Fruit fly (Drosophila melanogaster) whole organism, embryonic: ENCODE results near the gene cyr.

Source experiments
- Blimp-1 ChIP-seq: fragments of 200-800 bp; sonication (Bioruptor generic); optimal IDR thresholded peaks from 3 replicates; lab custom pipeline; 2018; ENCODE audit warnings: missing biosample characterization, missing genetic modification characterization, mild to moderate bottlenecking, moderate library complexity, missing genetic modification reagents
- CG10565 ChIP-seq: fragments of 200-800 bp; sonication (Bioruptor generic); optimal IDR thresholded peaks from 3 replicates; lab custom pipeline; 2016; ENCODE audit warnings: missing biosample characterization, mild to moderate bottlenecking, missing genetic modification characterization
- CG11247 ChIP-seq: fragments of 200-800 bp; sonication (Bioruptor generic); IDR thresholded peaks from 2 replicates; pipeline ENCODE4 v1.3.6; 2022; ENCODE audit warnings: missing biosample characterization, missing genetic modification characterization
- CG11504 ChIP-seq: fragments of 200-800 bp; sonication (Bioruptor generic); optimal IDR thresholded peaks from 3 replicates; lab custom pipeline; 2019; ENCODE audit warnings: missing biosample characterization, mild to moderate bottlenecking, missing genetic modification characterization, moderate library complexity
- CG12071 ChIP-seq: fragments of 200-800 bp; sonication (Bioruptor generic); optimal IDR thresholded peaks from 3 replicates; lab custom pipeline; 2018; ENCODE audit warnings: missing biosample characterization, mild to moderate bottlenecking, missing genetic modification characterization
- CG12391 ChIP-seq: fragments of 200-800 bp; sonication (Bioruptor generic); optimal IDR thresholded peaks from 3 replicates; lab custom pipeline; 2018; ENCODE audit warnings: missing biosample characterization, mild to moderate bottlenecking, missing genetic modification characterization, moderate library complexity
- CG13424 ChIP-seq: fragments of 200-800 bp; sonication (Bioruptor generic); optimal IDR thresholded peaks from 2 replicates; lab custom pipeline; 2019; ENCODE audit warnings: missing biosample characterization, mild to moderate bottlenecking, missing genetic modification characterization, moderate library complexity
- CG15073 ChIP-seq: fragments of 200-800 bp; sonication (Bioruptor generic); optimal IDR thresholded peaks from 2 replicates; lab custom pipeline; 2016; ENCODE audit warnings: missing biosample characterization, missing genetic modification characterization
- CG16815 ChIP-seq: fragments of 200-800 bp; sonication (Bioruptor generic); optimal IDR thresholded peaks from 3 replicates; lab custom pipeline; 2017; ENCODE audit warnings: missing biosample characterization, mild to moderate bottlenecking, missing genetic modification characterization
- CG16863 ChIP-seq: fragments of 200-800 bp; sonication (Bioruptor generic); optimal IDR thresholded peaks from 3 replicates; lab custom pipeline; 2016; ENCODE audit warnings: missing biosample characterization, missing genetic modification characterization
- CG18011 ChIP-seq: fragments of 200-800 bp; sonication (Bioruptor generic); optimal IDR thresholded peaks from 2 replicates; lab custom pipeline; 2017; ENCODE audit warnings: missing biosample characterization, missing genetic modification characterization, mild to moderate bottlenecking, moderate library complexity, missing genotype
- CG18476 ChIP-seq: fragments of 200-800 bp; sonication (Bioruptor generic); optimal IDR thresholded peaks from 2 replicates; lab custom pipeline; 2016; ENCODE audit warnings: missing biosample characterization, mild to moderate bottlenecking, missing genetic modification characterization
- CG3281 ChIP-seq: fragments of 200-800 bp; sonication (Bioruptor generic); optimal IDR thresholded peaks from 3 replicates; lab custom pipeline; 2017; ENCODE audit warnings: missing biosample characterization, mild to moderate bottlenecking, missing genetic modification characterization
- CG34422 ChIP-seq: fragments of 200-800 bp; sonication (Bioruptor generic); IDR thresholded peaks from 3 replicates; pipeline ENCODE4 v1.3.6; 2022; ENCODE audit warnings: missing biosample characterization, missing genetic modification characterization
- CG3726 ChIP-seq: fragments of 200-800 bp; sonication (Bioruptor generic); IDR thresholded peaks from 3 replicates; pipeline ENCODE4, ENCODE4 v1.3.6; 2022; ENCODE audit warnings: missing biosample characterization, missing genetic modification characterization
- CG6765 ChIP-seq: fragments of 200-800 bp; sonication (Bioruptor generic); optimal IDR thresholded peaks from 3 replicates; lab custom pipeline; 2017; ENCODE audit warnings: missing biosample characterization, mild to moderate bottlenecking, missing genetic modification characterization
- CG7271 ChIP-seq: fragments of 200-800 bp; sonication (Bioruptor generic); optimal IDR thresholded peaks from 2 replicates; lab custom pipeline; 2018; ENCODE audit warnings: missing biosample characterization, mild to moderate bottlenecking, missing genetic modification characterization, moderate library complexity
- CG7745 ChIP-seq: fragments of 200-800 bp; sonication (Bioruptor generic); optimal IDR thresholded peaks from 2 replicates; lab custom pipeline; 2018; ENCODE audit warnings: missing biosample characterization, mild to moderate bottlenecking, missing genetic modification characterization, moderate library complexity
- CG8290 ChIP-seq, 3 experiments: fragments of 200-800 bp; sonication (Bioruptor generic); optimal IDR thresholded peaks; 2 replicates each; lab custom pipeline; 2016 to 2019; ENCODE audit warnings: missing biosample characterization in 3 of 3, missing genetic modification characterization in 3 of 3, mild to moderate bottlenecking in 2 of 3, moderate library complexity in 1 of 3
- CG8765 ChIP-seq: fragments of 200-800 bp; sonication (Bioruptor generic); IDR thresholded peaks from 2 replicates; pipeline ENCODE4 v1.3.6; 2022; ENCODE audit warnings: missing biosample characterization, missing genetic modification characterization
- CG9437 ChIP-seq: fragments of 200-800 bp; sonication (Bioruptor generic); optimal IDR thresholded peaks from 2 replicates; lab custom pipeline; 2018; ENCODE audit warnings: missing biosample characterization, mild to moderate bottlenecking, missing genetic modification characterization
- Dp ChIP-seq: fragments of 200-800 bp; sonication (Bioruptor generic); optimal IDR thresholded peaks from 2 replicates; lab custom pipeline; 2018; ENCODE audit warnings: missing biosample characterization, mild to moderate bottlenecking, missing genetic modification characterization, moderate library complexity
- HLH4C ChIP-seq: fragments of 200-800 bp; sonication (Bioruptor generic); IDR thresholded peaks from 3 replicates; pipeline ENCODE4 v1.3.6; 2022; ENCODE audit warnings: missing biosample characterization, missing genetic modification characterization; ENCODE audit not compliant: partially characterized antibody
- HLHmδ ChIP-seq: fragments of 200-800 bp; sonication (Bioruptor generic); optimal IDR thresholded peaks from 2 replicates; lab custom pipeline; 2018; ENCODE audit warnings: missing biosample characterization, mild to moderate bottlenecking, missing genetic modification characterization, moderate library complexity
- Hmx ChIP-seq: fragments of 200-800 bp; sonication (Bioruptor generic); optimal IDR thresholded peaks from 2 replicates; lab custom pipeline; 2016; ENCODE audit warnings: missing biosample characterization, missing genetic modification characterization
- Lpt ChIP-seq: fragments of >200 bp; optimal IDR thresholded peaks from 2 replicates; lab custom pipeline; 2018; ENCODE audit warnings: missing biosample characterization, missing genetic modification characterization
- MBD-R2 ChIP-seq: fragments of 200-800 bp; sonication (Bioruptor generic); IDR thresholded peaks from 2 replicates; pipeline ENCODE4 v1.3.6; 2022; ENCODE audit warnings: missing biosample characterization, missing genetic modification characterization
- Ptx1 ChIP-seq: fragments of 200-800 bp; sonication (Bioruptor generic); IDR thresholded peaks from 2 replicates; pipeline ENCODE4 v1.3.6; 2022; ENCODE audit warnings: missing biosample characterization, missing genetic modification characterization
- Sox100B ChIP-seq: fragments of 200-800 bp; sonication (Bioruptor generic); optimal IDR thresholded peaks from 3 replicates; lab custom pipeline; 2018; ENCODE audit warnings: missing biosample characterization, mild to moderate bottlenecking, missing genetic modification characterization
- abd-A ChIP-seq: fragments of 200-800 bp; sonication (Bioruptor generic); optimal IDR thresholded peaks from 3 replicates; lab custom pipeline; 2019; ENCODE audit warnings: missing biosample characterization, mild to moderate bottlenecking, missing genetic modification characterization, moderate library complexity
- amos ChIP-seq: fragments of 200-800 bp; sonication (Bioruptor generic); IDR thresholded peaks from 2 replicates; pipeline ENCODE4 v1.3.6; 2022; ENCODE audit warnings: missing biosample characterization, missing genetic modification characterization; ENCODE audit not compliant: partially characterized antibody
- cg ChIP-seq: fragments of 200-800 bp; sonication (Bioruptor generic); optimal IDR thresholded peaks from 3 replicates; lab custom pipeline; 2019; ENCODE audit warnings: missing biosample characterization, mild to moderate bottlenecking, missing genetic modification characterization, moderate library complexity
- crc ChIP-seq: fragments of 200-800 bp; sonication (Bioruptor generic); optimal IDR thresholded peaks from 2 replicates; lab custom pipeline; 2016; ENCODE audit warnings: missing biosample characterization, missing genetic modification characterization
- da ChIP-seq: fragments of 200-800 bp; sonication (Bioruptor generic); optimal IDR thresholded peaks from 2 replicates; lab custom pipeline; 2016; ENCODE audit warnings: missing biosample characterization, missing genetic modification characterization
- dm ChIP-seq: fragments of 200-800 bp; sonication (Bioruptor generic); optimal IDR thresholded peaks from 3 replicates; lab custom pipeline; 2016; ENCODE audit warnings: missing biosample characterization, missing genetic modification characterization
- ems ChIP-seq: fragments of 200-800 bp; sonication (Bioruptor generic); optimal IDR thresholded peaks from 3 replicates; lab custom pipeline; 2016; ENCODE audit warnings: missing biosample characterization, missing genetic modification characterization
- esg ChIP-seq: fragments of 200-800 bp; sonication (Bioruptor generic); conservative IDR thresholded peaks from 2 replicates; pipeline ENCODE4 v1.3.6; 2022; ENCODE audit warnings: missing biosample characterization, missing genetic modification characterization
- gce ChIP-seq: fragments of 200-800 bp; sonication (Bioruptor generic); IDR thresholded peaks from 3 replicates; pipeline ENCODE4 v1.3.6; 2022; ENCODE audit warnings: missing biosample characterization, missing genetic modification characterization
- ind ChIP-seq: fragments of 200-800 bp; sonication (Bioruptor generic); optimal IDR thresholded peaks from 3 replicates; lab custom pipeline; 2016; ENCODE audit warnings: missing biosample characterization, missing genetic modification characterization
- nmo ChIP-seq: fragments of 200-800 bp; sonication (Bioruptor generic); optimal IDR thresholded peaks from 2 replicates; lab custom pipeline; 2018; ENCODE audit warnings: missing biosample characterization, mild to moderate bottlenecking, missing genetic modification characterization, moderate library complexity
- p53 ChIP-seq: fragments of 200-800 bp; sonication (Bioruptor generic); optimal IDR thresholded peaks from 2 replicates; lab custom pipeline; 2016; ENCODE audit warnings: missing biosample characterization, missing genetic modification characterization
- rib ChIP-seq: fragments of 200-800 bp; sonication (Bioruptor generic); IDR thresholded peaks from 2 replicates; pipeline ENCODE4 v1.3.6; 2022; ENCODE audit warnings: missing biosample characterization, missing genetic modification characterization
- schlank ChIP-seq: fragments of 200-800 bp; sonication (Bioruptor generic); optimal IDR thresholded peaks from 2 replicates; lab custom pipeline; 2018; ENCODE audit warnings: missing biosample characterization, mild to moderate bottlenecking, missing genetic modification characterization
- sim ChIP-seq: fragments of 200-800 bp; sonication (Bioruptor generic); IDR thresholded peaks from 2 replicates; pipeline ENCODE4 v1.3.6; 2022; ENCODE audit warnings: missing biosample characterization, missing genetic modification characterization
- sima ChIP-seq: fragments of 200-800 bp; sonication (Bioruptor generic); optimal IDR thresholded peaks from 2 replicates; lab custom pipeline; 2016; ENCODE audit warnings: missing biosample characterization, missing genetic modification characterization
- stwl ChIP-seq: fragments of 200-800 bp; sonication (Bioruptor generic); optimal IDR thresholded peaks from 3 replicates; lab custom pipeline; 2018; ENCODE audit warnings: missing biosample characterization, mild to moderate bottlenecking, missing genetic modification characterization, moderate library complexity
- tio ChIP-seq: fragments of 200-800 bp; sonication (Bioruptor generic); optimal IDR thresholded peaks from 2 replicates; lab custom pipeline; 2017; ENCODE audit warnings: missing biosample characterization, missing genetic modification characterization, inconsistent platforms
- tna ChIP-seq: fragments of 200-800 bp; sonication (Bioruptor generic); IDR thresholded peaks from 2 replicates; pipeline ENCODE4 v1.3.6; 2022; ENCODE audit warnings: missing biosample characterization, missing genetic modification characterization; ENCODE audit not compliant: partially characterized antibody
- trh ChIP-seq: fragments of 200-800 bp; sonication (Bioruptor generic); optimal IDR thresholded peaks from 2 replicates; lab custom pipeline; 2016; ENCODE audit warnings: missing biosample characterization, missing genetic modification characterization

Gene cyr

DNA sequence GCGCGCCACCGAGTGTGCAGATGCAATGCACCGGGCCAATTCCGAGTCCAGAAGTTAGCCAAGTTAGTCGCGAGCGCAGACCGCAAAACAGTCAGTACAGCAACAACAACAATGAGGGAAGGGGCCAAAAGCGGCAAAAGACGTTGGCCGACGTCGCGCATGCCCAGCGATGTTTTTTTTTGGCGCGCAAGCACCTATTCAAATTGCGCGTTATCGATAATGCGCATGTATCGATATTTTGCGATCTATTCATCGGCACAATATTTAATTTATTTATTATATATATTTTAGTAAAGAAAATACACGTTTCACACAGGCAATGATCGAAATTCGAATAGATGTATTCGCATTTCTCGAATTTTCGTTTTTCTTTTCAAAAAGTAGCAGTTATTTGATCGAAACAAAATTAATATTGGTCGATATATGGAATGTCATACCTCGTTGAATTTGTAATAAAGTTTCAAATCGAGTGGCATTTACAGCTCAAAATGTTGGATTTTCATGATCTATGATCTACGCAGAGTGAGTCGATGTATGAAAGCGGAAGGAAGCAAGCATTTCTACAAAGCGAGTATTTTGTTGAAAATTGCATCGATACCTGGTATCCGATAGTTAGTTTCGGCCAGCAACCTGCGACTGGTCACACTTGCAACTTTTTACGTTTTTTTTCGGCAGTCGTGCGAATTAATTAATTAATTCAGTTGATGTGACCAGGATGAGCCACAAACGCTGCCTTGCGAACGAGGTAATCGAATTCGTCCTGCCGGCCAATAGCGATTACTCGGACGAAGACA, 6.1 kb downstream of the cyr start, which contains the start of gene CG2116 (continued):
- TF ChIP-seq CG34422 (0 out of 3 replicates have a peak, but pooled peaks have one; percentile 16), CG3281 (GFP tag; lab: Kevin White, UChicago) (no peak), CG18476 (GFP tag; lab: Kevin White, UChicago) (no peak), amos (peak; percentile 73), abd-A (tag; lab: Kevin White, UChicago) (no peak), p53 (no peak), CG8765 (GFP tag; lab: Robert Waterston, UW) (no peak), CG3726 (GFP tag; lab: Robert Waterston, UW) (no peak), CG7271 (tag; lab: Kevin White, UChicago) (no peak), CG11247 (GFP tag; lab: Robert Waterston, UW) (no peak), sima (GFP tag; lab: Kevin White, UChicago) (no peak), CG18011 (GFP tag; lab: Kevin White, UChicago) (no peak), CG10565 (GFP tag; lab: Kevin White, UChicago) (no peak), ind (no peak), trh (GFP tag; lab: Kevin White, UChicago) (no peak), CG8290 (GFP tag; optimal IDR thresholded peaks at IDR 0.05; lab: Kevin White, UChicago) (peak; percentile 22), CG8290 (tag; optimal IDR thresholded peaks at IDR 0.05; lab: Kevin White, UChicago) (peak in 1 of 2 experiments; percentile 26), CG7745 (tag; lab: Kevin White, UChicago) (peak; percentile 90), CG16815 (GFP tag; lab: Kevin White, UChicago) (no peak), MBD-R2 (GFP tag; lab: Robert Waterston, UW) (peak; percentile 47), tio (GFP tag; lab: Kevin White, UChicago) (no peak), HLH4C (GFP tag; lab: Robert Waterston, UW) (peak; percentile 63; the same call in 2 of the 3 replicates), cg (GFP tag; lab: Kevin White, UChicago) (no peak), Blimp-1 (GFP tag; lab: Kevin White, UChicago) (no peak), Ptx1 (GFP tag; lab: Robert Waterston, UW) (no peak), sim (GFP tag; lab: Robert Waterston, UW) (no peak), dm (GFP tag; lab: Kevin White, UChicago) (no peak), CG6765 (GFP tag; lab: Kevin White, UChicago) (no peak), da (GFP tag; lab: Kevin White, UChicago) (no peak), crc (no peak), CG15073 (GFP tag; lab: Kevin White, UChicago) (no peak), CG13424 (tag; lab: Kevin White, UChicago) (no peak), esg (no peak), Hmx (GFP tag; lab: Kevin White, UChicago) (no peak), stwl (tag; lab: Kevin White, UChicago) (peak; percentile 18), gce (GFP tag; lab: Robert Waterston, UW) (no peak), CG12071 (GFP tag; lab: Kevin White, UChicago) (no peak), rib (GFP tag; lab: Robert Waterston, UW) (no peak), nmo (peak; percentile 26), CG9437 (peak; percentile 37), CG16863 (GFP tag; lab: Kevin White, UChicago) (no peak), Sox100B (GFP tag; lab: Kevin White, UChicago) (no peak), tna (GFP tag; lab: Robert Waterston, UW) (0 out of 2 replicates have a peak, but pooled peaks have one; percentile 11), CG12391 (tag; lab: Kevin White, UChicago) (peak; percentile 22), Dp (GFP tag; lab: Kevin White, UChicago) (peak; percentile 74), Lpt (no peak), CG11504 (peak; percentile 25), ems (no peak), HLHmδ (GFP tag; lab: Kevin White, UChicago) (no peak), schlank (no peak)
